Fruit fly (Drosophila melanogaster) whole organism, embryonic: ENCODE results near the gene Tom70.
A peak's percentile ranks its signal among the peaks of the same experiment; 100 is the strongest.

Experiments
- ATbp ChIP-seq: fragments of 200-800 bp; sonication (Bioruptor generic); optimal IDR thresholded peaks from 2 replicates; lab custom pipeline; 2017; ENCODE audit warnings: missing biosample characterization, mild to moderate bottlenecking, missing genetic modification characterization, missing genetic modification reagents
- Atf3 ChIP-seq: fragments of 200-800 bp; sonication (Bioruptor generic); optimal IDR thresholded peaks from 3 replicates; lab custom pipeline; 2016; ENCODE audit warnings: missing biosample characterization, missing genetic modification characterization
- Bteb2 ChIP-seq: fragments of 200-800 bp; sonication (Bioruptor generic); optimal IDR thresholded peaks from 2 replicates; lab custom pipeline; 2016; ENCODE audit warnings: missing biosample characterization, missing genetic modification characterization
- CG1024 ChIP-seq: fragments of 200-800 bp; sonication (Bioruptor generic); IDR thresholded peaks from 2 replicates; pipeline ENCODE4 v1.3.6; 2022; ENCODE audit warnings: missing biosample characterization, missing genetic modification characterization
- CG10543 ChIP-seq: fragments of 200-800 bp; sonication (Bioruptor generic); optimal IDR thresholded peaks from 3 replicates; lab custom pipeline; 2017; ENCODE audit warnings: missing biosample characterization, mild to moderate bottlenecking, missing genetic modification characterization, moderate library complexity
- CG11560 ChIP-seq: fragments of 200-800 bp; sonication (Bioruptor generic); IDR thresholded peaks from 3 replicates; pipeline ENCODE4 v1.3.6; 2022; ENCODE audit warnings: missing biosample characterization, missing genetic modification characterization
- CG16815 ChIP-seq: fragments of 200-800 bp; sonication (Bioruptor generic); optimal IDR thresholded peaks from 3 replicates; lab custom pipeline; 2017; ENCODE audit warnings: missing biosample characterization, mild to moderate bottlenecking, missing genetic modification characterization
- CG17912 ChIP-seq: fragments of 200-800 bp; sonication (Bioruptor generic); optimal IDR thresholded peaks from 2 replicates; lab custom pipeline; 2018; ENCODE audit warnings: missing biosample characterization, mild to moderate bottlenecking, missing genetic modification characterization
- CG18262 ChIP-seq: fragments of 200-800 bp; optimal IDR thresholded peaks from 3 replicates; lab custom pipeline; 2019; ENCODE audit warnings: missing biosample characterization, mild to moderate bottlenecking, missing genetic modification characterization, moderate library complexity
- CG3407 ChIP-seq: fragments of 200-800 bp; sonication (Bioruptor generic); optimal IDR thresholded peaks from 2 replicates; lab custom pipeline; 2018; ENCODE audit warnings: missing biosample characterization, mild to moderate bottlenecking, missing genetic modification characterization
- CG6689 ChIP-seq: fragments of 200-800 bp; sonication (Bioruptor generic); IDR thresholded peaks from 2 replicates; pipeline ENCODE4 v1.3.6; 2022; ENCODE audit warnings: missing biosample characterization, missing genetic modification characterization
- CG6765 ChIP-seq: fragments of 200-800 bp; sonication (Bioruptor generic); optimal IDR thresholded peaks from 3 replicates; lab custom pipeline; 2017; ENCODE audit warnings: missing biosample characterization, mild to moderate bottlenecking, missing genetic modification characterization
- CG6854 ChIP-seq: fragments of 200-800 bp; sonication (Bioruptor generic); optimal IDR thresholded peaks from 3 replicates; lab custom pipeline; 2017; ENCODE audit warnings: missing biosample characterization, mild to moderate bottlenecking, missing genetic modification characterization
- CG7271 ChIP-seq: fragments of 200-800 bp; sonication (Bioruptor generic); optimal IDR thresholded peaks from 2 replicates; lab custom pipeline; 2018; ENCODE audit warnings: missing biosample characterization, mild to moderate bottlenecking, missing genetic modification characterization, moderate library complexity
- CG7963 ChIP-seq: fragments of 200-800 bp; sonication (Bioruptor generic); IDR thresholded peaks from 3 replicates; pipeline ENCODE4 v1.3.6; 2022; ENCODE audit warnings: missing biosample characterization, missing genetic modification characterization; ENCODE audit not compliant: partially characterized antibody
- CG8089 ChIP-seq: fragments of 200-800 bp; sonication (Bioruptor generic); optimal IDR thresholded peaks from 3 replicates; lab custom pipeline; 2016; ENCODE audit warnings: missing biosample characterization, missing genetic modification characterization
- CG8359 ChIP-seq: fragments of 200-800 bp; sonication (Bioruptor generic); optimal IDR thresholded peaks from 2 replicates; lab custom pipeline; 2017; ENCODE audit warnings: missing biosample characterization, mild to moderate bottlenecking, missing genetic modification characterization, borderline replicate concordance
- Dfd ChIP-seq, 2 experiments: fragments of >200 bp; optimal IDR thresholded peaks; 2 replicates each; lab custom pipeline; 2017; ENCODE audit warnings: missing biosample characterization in 2 of 2, missing genetic modification characterization in 2 of 2
- Eip74EF ChIP-seq, 2 experiments: fragments of 200-800 bp in 1 of 2; fragments of >200 bp in 1 of 2; sonication (Bioruptor generic) in 1 of 2; optimal IDR thresholded peaks; 2 replicates each; lab custom pipeline; 2017 to 2019; ENCODE audit warnings: missing biosample characterization in 2 of 2, missing genetic modification characterization in 2 of 2, mild to moderate bottlenecking in 1 of 2, moderate library complexity in 1 of 2
- Ets97D ChIP-seq: fragments of 200-800 bp; sonication (Bioruptor generic); optimal IDR thresholded peaks from 3 replicates; lab custom pipeline; 2016; ENCODE audit warnings: missing biosample characterization, missing genetic modification characterization
- GATAe ChIP-seq: fragments of 200-800 bp; sonication (Bioruptor generic); conservative IDR thresholded peaks from 2 replicates; pipeline ENCODE4 v1.3.6; 2022; ENCODE audit warnings: missing biosample characterization, missing genetic modification characterization
- Jarid2 ChIP-seq: fragments of 200-800 bp; sonication (Bioruptor generic); optimal IDR thresholded peaks from 3 replicates; lab custom pipeline; 2017; ENCODE audit warnings: mild to moderate bottlenecking, missing biosample characterization, missing genetic modification reagents, missing genetic modification characterization
- Meics ChIP-seq: fragments of 200-800 bp; sonication (Bioruptor generic); optimal IDR thresholded peaks from 2 replicates; lab custom pipeline; 2017; ENCODE audit warnings: missing biosample characterization, mild to moderate bottlenecking, missing genetic modification characterization
- Mes4 ChIP-seq: fragments of 200-800 bp; sonication (Bioruptor generic); optimal IDR thresholded peaks from 2 replicates; lab custom pipeline; 2016; ENCODE audit warnings: missing biosample characterization, missing genetic modification characterization
- Opbp ChIP-seq: fragments of 200-800 bp; sonication (Bioruptor generic); IDR thresholded peaks from 3 replicates; pipeline ENCODE4 v1.3.6; 2022; ENCODE audit warnings: missing biosample characterization, missing genetic modification characterization; ENCODE audit not compliant: partially characterized antibody
- Scr ChIP-seq: fragments of 200-800 bp; sonication (Bioruptor generic); IDR thresholded peaks from 2 replicates; pipeline ENCODE4 v1.3.6; 2022; ENCODE audit warnings: missing biosample characterization, missing genetic modification characterization; ENCODE audit not compliant: partially characterized antibody
- Sry-δ ChIP-seq: fragments of 200-800 bp; sonication (Bioruptor generic); optimal IDR thresholded peaks from 2 replicates; lab custom pipeline; 2016; ENCODE audit warnings: missing biosample characterization, missing genetic modification characterization
- Ssrp ChIP-seq: fragments of 200-800 bp; sonication (Bioruptor generic); optimal IDR thresholded peaks from 2 replicates; lab custom pipeline; 2018; ENCODE audit warnings: missing biosample characterization, mild to moderate bottlenecking, missing genetic modification characterization, moderate library complexity
- abd-A ChIP-seq: fragments of 200-800 bp; sonication (Bioruptor generic); optimal IDR thresholded peaks from 3 replicates; lab custom pipeline; 2019; ENCODE audit warnings: missing biosample characterization, mild to moderate bottlenecking, missing genetic modification characterization, moderate library complexity
- ac ChIP-seq: fragments of 200-800 bp; sonication (Bioruptor generic); optimal IDR thresholded peaks from 3 replicates; lab custom pipeline; 2017; ENCODE audit warnings: missing biosample characterization, mild to moderate bottlenecking, missing genetic modification characterization
- dimm ChIP-seq: fragments of 200-800 bp; sonication (Bioruptor generic); IDR thresholded peaks from 2 replicates; pipeline ENCODE4 v1.3.6; 2022; ENCODE audit warnings: missing biosample characterization, missing genetic modification characterization
- emc ChIP-seq: fragments of 200-800 bp; sonication (Bioruptor generic); optimal IDR thresholded peaks from 2 replicates; lab custom pipeline; 2016; ENCODE audit warnings: missing biosample characterization, missing genetic modification characterization
- esg ChIP-seq: fragments of 200-800 bp; sonication (Bioruptor generic); conservative IDR thresholded peaks from 2 replicates; pipeline ENCODE4 v1.3.6; 2022; ENCODE audit warnings: missing biosample characterization, missing genetic modification characterization
- ftz-f1 ChIP-seq: fragments of 200-800 bp; sonication (Bioruptor generic); optimal IDR thresholded peaks from 2 replicates; lab custom pipeline; 2016; ENCODE audit warnings: missing biosample characterization, missing genetic modification characterization
- gsb-n ChIP-seq: fragments of 200-800 bp; sonication (Bioruptor generic); optimal IDR thresholded peaks from 3 replicates; lab custom pipeline; 2018; ENCODE audit warnings: missing biosample characterization, mild to moderate bottlenecking, missing genetic modification characterization
- lmd ChIP-seq: fragments of 200-800 bp; sonication (Bioruptor generic); IDR thresholded peaks from 2 replicates; pipeline ENCODE4 v1.3.6; 2022; ENCODE audit warnings: missing biosample characterization, missing genetic modification characterization
- onecut ChIP-seq: fragments of 200-800 bp; sonication (Bioruptor generic); IDR thresholded peaks from 2 replicates; pipeline ENCODE4 v1.3.6; 2022; ENCODE audit warnings: missing biosample characterization, missing genetic modification characterization
- pnt ChIP-seq: fragments of 200-800 bp; sonication (Bioruptor generic); optimal IDR thresholded peaks from 3 replicates; lab custom pipeline; 2016; ENCODE audit warnings: missing biosample characterization, missing genetic modification characterization
- sisA ChIP-seq: fragments of 200-800 bp; sonication (Bioruptor generic); IDR thresholded peaks from 2 replicates; pipeline ENCODE4 v1.3.6; 2022; ENCODE audit warnings: missing biosample characterization, missing genetic modification characterization
- slbo ChIP-seq: fragments of 200-800 bp; sonication (Bioruptor generic); IDR thresholded peaks from 2 replicates; pipeline ENCODE4 v1.3.6; 2022; ENCODE audit warnings: missing biosample characterization, missing genetic modification characterization
- sqz ChIP-seq: fragments of 200-800 bp; sonication (Bioruptor generic); optimal IDR thresholded peaks from 3 replicates; lab custom pipeline; 2018; ENCODE audit warnings: missing biosample characterization, mild to moderate bottlenecking, missing genetic modification characterization
- ssp ChIP-seq: fragments of 200-800 bp; sonication (Bioruptor generic); IDR thresholded peaks from 2 replicates; pipeline ENCODE4 v1.3.6; 2022; ENCODE audit warnings: missing biosample characterization, missing genetic modification characterization
- stwl ChIP-seq: fragments of 200-800 bp; sonication (Bioruptor generic); optimal IDR thresholded peaks from 3 replicates; lab custom pipeline; 2018; ENCODE audit warnings: missing biosample characterization, mild to moderate bottlenecking, missing genetic modification characterization, moderate library complexity
- tll ChIP-seq, 2 experiments: fragments of 200-800 bp in 1 of 2; fragments of >200 bp in 1 of 2; sonication (Bioruptor generic) in 1 of 2; optimal IDR thresholded peaks; 2 replicates each; lab custom pipeline; 2017 to 2019; ENCODE audit warnings: missing biosample characterization in 2 of 2, missing genetic modification characterization in 2 of 2, mild to moderate bottlenecking in 1 of 2, moderate library complexity in 1 of 2
- trh ChIP-seq: fragments of 200-800 bp; sonication (Bioruptor generic); optimal IDR thresholded peaks from 2 replicates; lab custom pipeline; 2016; ENCODE audit warnings: missing biosample characterization, missing genetic modification characterization
- tup ChIP-seq: fragments of 200-800 bp; sonication (Bioruptor generic); optimal IDR thresholded peaks from 2 replicates; lab custom pipeline; 2016; ENCODE audit warnings: missing biosample characterization, mild to moderate bottlenecking, missing genetic modification characterization, moderate library complexity
- wor ChIP-seq: fragments of 200-800 bp; sonication (Bioruptor generic); IDR thresholded peaks from 2 replicates; pipeline ENCODE4 v1.3.6; 2022; ENCODE audit warnings: missing biosample characterization, missing genetic modification characterization
- yki ChIP-seq: fragments of >200 bp; optimal IDR thresholded peaks from 3 replicates; lab custom pipeline; 2018
- zf30C ChIP-seq: fragments of 200-800 bp; sonication (Bioruptor generic); optimal IDR thresholded peaks from 3 replicates; lab custom pipeline; 2018; ENCODE audit warnings: missing biosample characterization, mild to moderate bottlenecking, missing genetic modification characterization

Tom70 gene

DNA sequence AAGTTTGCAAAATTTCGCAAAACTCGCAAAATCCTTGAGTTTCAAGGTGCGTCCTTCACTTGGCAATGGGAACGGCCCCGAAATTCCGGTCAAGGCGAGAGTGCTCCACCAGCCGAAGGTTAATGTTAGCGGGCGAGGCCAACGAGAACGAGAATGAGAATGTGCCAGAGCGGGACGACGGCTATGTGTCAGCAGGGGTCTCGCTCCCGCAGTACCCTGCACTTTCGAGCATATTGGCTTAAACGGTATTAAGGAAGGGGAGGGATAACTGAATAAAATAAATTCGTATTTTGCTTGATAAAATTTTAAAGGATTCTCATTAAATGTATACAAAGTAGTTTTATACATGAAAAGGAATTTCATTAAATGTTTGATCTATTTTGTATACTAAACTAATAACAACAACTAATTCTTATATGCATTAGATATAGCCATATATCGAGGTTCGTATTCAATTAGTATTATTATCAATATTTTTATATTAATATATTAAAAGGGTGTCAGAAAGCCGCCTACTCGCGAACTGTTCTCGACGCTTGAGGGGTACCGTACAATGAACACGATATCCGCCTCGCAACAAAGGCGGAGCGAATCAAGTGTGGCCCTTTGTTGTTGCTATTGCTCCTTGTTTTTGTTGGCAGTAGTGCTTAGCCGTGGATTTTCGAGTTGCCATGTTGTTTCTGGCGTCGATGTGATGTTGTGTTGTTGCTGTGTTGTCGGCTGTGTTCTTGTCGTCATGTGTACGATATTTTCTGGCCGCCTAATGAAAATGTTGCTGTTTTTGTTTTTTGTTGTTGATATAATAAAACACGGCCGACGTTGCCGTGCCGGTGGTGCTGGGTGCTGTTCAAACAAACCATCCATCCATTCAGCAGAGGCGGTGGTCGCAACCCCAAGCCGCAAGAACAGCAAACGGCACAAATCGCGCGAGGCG lies 31.6 kb downstream of the Tom70 start (continued):
- TF ChIP-seq ssp (GFP tag; lab: Robert Waterston, UW) (no peak), Bteb2 (GFP tag; lab: Kevin White, UChicago) (peak; percentile 30), sqz (GFP tag; lab: Kevin White, UChicago) (peak; percentile 81), zf30C (GFP tag; lab: Kevin White, UChicago) (no peak), Ets97D (peak; percentile 2), ATbp (GFP tag; lab: Kevin White, UChicago) (peak; percentile 89), gsb-n (tag; lab: Kevin White, UChicago) (peak; percentile 95), Meics (peak; percentile 97), CG8089 (GFP tag; lab: Kevin White, UChicago) (peak; percentile 63), Opbp (no peak), trh (peak; percentile 88), abd-A (tag; lab: Kevin White, UChicago) (no peak), Scr (GFP tag; lab: Robert Waterston, UW) (no peak), wor (GFP tag; lab: Robert Waterston, UW) (no peak), CG10543 (GFP tag; lab: Kevin White, UChicago) (peak; percentile 31), CG17912 (GFP tag; lab: Kevin White, UChicago) (no peak), dimm (GFP tag; lab: Robert Waterston, UW) (no peak), Atf3 (GFP tag; lab: Kevin White, UChicago) (peak; percentile 57), Eip74EF (GFP tag; optimal IDR thresholded peaks at IDR 0.05; lab: Kevin White, UChicago) (peak in 1 of 2 experiments; percentile 98), ac (GFP tag; lab: Kevin White, UChicago) (peak; percentile 37), Sry-δ (GFP tag; lab: Kevin White, UChicago) (no peak), Ssrp (tag; lab: Kevin White, UChicago) (peak; percentile 96), Dfd (GFP tag; optimal IDR thresholded peaks at IDR 0.05; lab: Kevin White, UChicago) (no peak), GATAe (GFP tag; lab: Robert Waterston, UW) (no peak), CG3407 (peak; percentile 86), tll (GFP tag; optimal IDR thresholded peaks at IDR 0.05; lab: Kevin White, UChicago) (no peak), Jarid2 (peak; percentile 79), CG16815 (GFP tag; lab: Kevin White, UChicago) (peak; percentile 94), CG1024 (GFP tag; lab: Robert Waterston, UW) (no peak), ftz-f1 (GFP tag; lab: Kevin White, UChicago) (peak; percentile 100), sisA (no peak), CG7963 (GFP tag; lab: Robert Waterston, UW) (no peak), yki (lab: Kevin White, UChicago) (no peak), pnt (peak; percentile 58), CG6854 (peak; percentile 91), stwl (tag; lab: Kevin White, UChicago) (no peak), CG8359 (no peak), CG6689 (GFP tag; lab: Robert Waterston, UW) (no peak), Mes4 (peak; percentile 65), CG6765 (GFP tag; lab: Kevin White, UChicago) (peak; percentile 91), tup (peak; percentile 70), CG11560 (no peak), emc (no peak), lmd (no peak), slbo (GFP tag; lab: Robert Waterston, UW) (no peak), onecut (GFP tag; lab: Robert Waterston, UW) (peak; percentile 71), esg (GFP tag; lab: Robert Waterston, UW) (no peak), CG18262 (tag; lab: Kevin White, UChicago) (peak; percentile 99), CG7271 (tag; lab: Kevin White, UChicago) (peak; percentile 81)
